Worm (Caenorhabditis elegans) whole organism, mixed stage, embryonic: Measurements from ENCODE around the gene R09A8.1.

Experiments used
- bed-3 ChIP-seq: fragments of 200-800 bp; sonication (Bioruptor generic); optimal IDR thresholded peaks from 3 replicates; lab custom pipeline; 2018; ENCODE audit warnings: mild to moderate bottlenecking, missing genetic modification characterization, moderate library complexity, missing compliant biosample characterization
- blmp-1 ChIP-seq: fragments of 150-350 bp; optimal IDR thresholded peaks from 2 replicates; lab custom pipeline; 2014; ENCODE audit warnings: missing biosample characterization, missing genetic modification characterization
- ceh-83 ChIP-seq: fragments of 200-800 bp; sonication (Bioruptor generic); optimal IDR thresholded peaks from 2 replicates; lab custom pipeline; 2018; ENCODE audit warnings: mild to moderate bottlenecking, missing genetic modification characterization, missing compliant biosample characterization
- elt-1 ChIP-seq: sonication (generic microtip); optimal IDR thresholded peaks from 2 replicates; lab custom pipeline; 2017; ENCODE audit warnings: missing genetic modification characterization, mild to moderate bottlenecking, missing compliant biosample characterization, antibody characterized with exemption, moderate library complexity, borderline replicate concordance; ENCODE audit not compliant: insufficient read depth
- lin-13 ChIP-seq: fragments of 150-350 bp; optimal IDR thresholded peaks from 2 replicates; lab custom pipeline; 2014; ENCODE audit warnings: missing biosample characterization, missing genetic modification characterization
- lsy-2 ChIP-seq: fragments of 150-350 bp; optimal IDR thresholded peaks from 2 replicates; lab custom pipeline; 2014; ENCODE audit warnings: missing biosample characterization, missing genetic modification characterization
- nhr-28 ChIP-seq: fragments of 150-350 bp; optimal IDR thresholded peaks from 2 replicates; lab custom pipeline; 2014; ENCODE audit warnings: missing biosample characterization, missing genetic modification characterization
- snpc-4 ChIP-seq: fragments of 150-350 bp; optimal IDR thresholded peaks from 2 replicates; lab custom pipeline; 2014; ENCODE audit warnings: missing biosample characterization, missing genetic modification characterization
- unc-120 ChIP-seq: sonication (generic microtip); optimal IDR thresholded peaks from 2 replicates; lab custom pipeline; 2017; ENCODE audit warnings: missing genetic modification characterization, missing compliant biosample characterization; ENCODE audit not compliant: poor library complexity, severe bottlenecking
- ztf-11 ChIP-seq: fragments of 150-350 bp; optimal IDR thresholded peaks from 2 replicates; lab custom pipeline; 2014; ENCODE audit warnings: missing biosample characterization, missing genetic modification characterization

ce11 chrX:12645846-12646245, 32.3 kb downstream of the R09A8.1 start:
- TF ChIP-seq snpc-4 (tag; lab: Kevin White, UChicago) (no peak), unc-120 (tag; lab: Kevin White, UChicago) (no peak), bed-3 (GFP tag; lab: Kevin White, UChicago) (no peak), ztf-11 (tag; lab: Kevin White, UChicago) (no peak), ceh-83 (no peak), lsy-2 (no peak), blmp-1 (tag; lab: Kevin White, UChicago) (no peak), nhr-28 (tag; lab: Kevin White, UChicago) (no peak), lin-13 (tag; lab: Kevin White, UChicago) (no peak), elt-1 (tag; lab: Kevin White, UChicago) (no peak)
